Fruit fly (Drosophila melanogaster): ENCODE data around the gene if.
A peak's percentile ranks its signal among the peaks of the same experiment; 100 is the strongest.

The if gene

dm6 chrX:16781055-16781454 lies 2.2 kb downstream of the if start (continued):
- TF ChIP-seq PHDP (tag; optimal IDR thresholded peaks at IDR 0.05) = peak; percentile 12
- TF ChIP-seq Rx (GFP tag; IDR thresholded peaks at IDR 0.05) = peak; percentile 32; the same call in 1 of the 2 replicates
- TF ChIP-seq CHES-1-like (GFP tag; optimal IDR thresholded peaks at IDR 0.05) = peak; percentile 45
- TF ChIP-seq Ptx1 (GFP tag; IDR thresholded peaks at IDR 0.05) = 0 out of 2 replicates have a peak, but pooled peaks have one; percentile 33
- TF ChIP-seq CG12942 (GFP tag; optimal IDR thresholded peaks at IDR 0.05) = no peak
- TF ChIP-seq Hmr (GFP tag; optimal IDR thresholded peaks at IDR 0.05) = peak; percentile 15
- TF ChIP-seq lab (GFP tag; optimal IDR thresholded peaks at IDR 0.05) = peak; percentile 58
- TF ChIP-seq gcm2 (GFP tag; optimal IDR thresholded peaks at IDR 0.05) = no peak
- 0 out of 2 replicates have a peak, but pooled peaks have one; percentile 23 for TF ChIP-seq CG17328 (GFP tag; IDR thresholded peaks at IDR 0.05)
- TF ChIP-seq Nf-YB (GFP tag; optimal IDR thresholded peaks at IDR 0.05) = no peak
- peak; percentile 61; the same call in 2 of the 3 replicates for TF ChIP-seq dysf (GFP tag; IDR thresholded peaks at IDR 0.05)
- no peak for TF ChIP-seq CG11247 (GFP tag; IDR thresholded peaks at IDR 0.05)
- TF ChIP-seq Abd-B (GFP tag; optimal IDR thresholded peaks at IDR 0.05) = no peak
- TF ChIP-seq chm (GFP tag; IDR thresholded peaks at IDR 0.05) = 0 out of 2 replicates have a peak, but pooled peaks have one; percentile 9
- peak; percentile 43 for TF ChIP-seq grau (tag; optimal IDR thresholded peaks at IDR 0.05)
- TF ChIP-seq CG9215 (GFP tag; IDR thresholded peaks at IDR 0.05) = peak; percentile 21; the same call in 1 of the 2 replicates
- TF ChIP-seq CTCF (GFP tag; optimal IDR thresholded peaks at IDR 0.05) = no peak
- peak; percentile 42 for TF ChIP-seq eyg (GFP tag; optimal IDR thresholded peaks at IDR 0.05)
- peak; percentile 11 for TF ChIP-seq CG17802 (tag; optimal IDR thresholded peaks at IDR 0.05)
- TF ChIP-seq MTF-1 (GFP tag; optimal IDR thresholded peaks at IDR 0.05; ENCODE audit: borderline replicate concordance) = no peak
- no peak for TF ChIP-seq run (tag; optimal IDR thresholded peaks at IDR 0.05)
- TF ChIP-seq CG11456 (GFP tag; IDR thresholded peaks at IDR 0.05) = peak; percentile 55; the same call in 1 of the 3 replicates
- TF ChIP-seq CG7271 (tag; optimal IDR thresholded peaks at IDR 0.05) = no peak
- TF ChIP-seq cwo (GFP tag; optimal IDR thresholded peaks at IDR 0.05) = peak; percentile 17
- peak; percentile 27 for TF ChIP-seq bab2 (GFP tag; optimal IDR thresholded peaks at IDR 0.05)
- TF ChIP-seq unpg (GFP tag; optimal IDR thresholded peaks at IDR 0.05) = peak; percentile 53
- TF ChIP-seq rib (GFP tag; IDR thresholded peaks at IDR 0.05) = no peak
- no peak for TF ChIP-seq CG6175 (GFP tag; IDR thresholded peaks at IDR 0.05)
- TF ChIP-seq CG8290 (GFP tag; optimal IDR thresholded peaks at IDR 0.05) = no peak
- peak in 1 of 2 experiments; percentile 69 for TF ChIP-seq CG8290 (tag; optimal IDR thresholded peaks at IDR 0.05)
- TF ChIP-seq CG10147 (GFP tag; optimal IDR thresholded peaks at IDR 0.05) = peak; percentile 2
- TF ChIP-seq CG1602 (GFP tag; optimal IDR thresholded peaks at IDR 0.05) = peak; percentile 0
- no peak for TF ChIP-seq CG10959 (GFP tag; IDR thresholded peaks at IDR 0.05)
- peak; percentile 53 for TF ChIP-seq CG3281 (GFP tag; optimal IDR thresholded peaks at IDR 0.05)
- TF ChIP-seq so (GFP tag; IDR thresholded peaks at IDR 0.05) = no peak
- TF ChIP-seq Pdp1 (GFP tag; optimal IDR thresholded peaks at IDR 0.05) = peak; percentile 11 to 62
- no peak for TF ChIP-seq CG10543 (GFP tag; optimal IDR thresholded peaks at IDR 0.05)
- peak; percentile 34 for TF ChIP-seq mam (GFP tag; optimal IDR thresholded peaks at IDR 0.05)
- TF ChIP-seq CG17361 (GFP tag; IDR thresholded peaks at IDR 0.05) = 0 out of 3 replicates have a peak, but pooled peaks have one; percentile 18
- TF ChIP-seq Mes4 (GFP tag; optimal IDR thresholded peaks at IDR 0.05) = no peak
- TF ChIP-seq al (GFP tag; IDR thresholded peaks at IDR 0.05) = peak; percentile 30; the same call in 1 of the 2 replicates
- TF ChIP-seq Ssrp (tag; optimal IDR thresholded peaks at IDR 0.05) = no peak
- TF ChIP-seq Eip74EF (GFP tag; optimal IDR thresholded peaks at IDR 0.05) = peak in 1 of 2 experiments; percentile 14
- TF ChIP-seq aop (GFP tag; IDR thresholded peaks at IDR 0.05) = no peak
- TF ChIP-seq CG7372 (GFP tag; IDR thresholded peaks at IDR 0.05) = 0 out of 2 replicates have a peak, but pooled peaks have one; percentile 8
- 0 out of 3 replicates have a peak, but pooled peaks have one; percentile 21 for TF ChIP-seq ci (GFP tag; IDR thresholded peaks at IDR 0.05)
- no peak for TF ChIP-seq gsb (GFP tag; IDR thresholded peaks at IDR 0.05)
- peak; percentile 34 for TF ChIP-seq CG15514 (GFP tag; optimal IDR thresholded peaks at IDR 0.05)
- TF ChIP-seq CG15269 (tag; optimal IDR thresholded peaks at IDR 0.05) = peak; percentile 51
- TF ChIP-seq CG12769 (tag; optimal IDR thresholded peaks at IDR 0.05) = peak; percentile 70
- peak; percentile 30; the same call in 1 of the 2 replicates for TF ChIP-seq slbo (GFP tag; IDR thresholded peaks at IDR 0.05)
